Fruit fly (Drosophila melanogaster) whole organism: ENCODE results near the gene CG9072.

Source experiments
- CG8478 ChIP-seq: fragments of >200 bp; optimal IDR thresholded peaks from 2 replicates; lab custom pipeline; 2018; ENCODE audit warnings: inconsistent platforms
- Dll ChIP-seq: fragments of >200 bp; optimal IDR thresholded peaks from 2 replicates; lab custom pipeline; 2017
- EcR ChIP-seq, 2 experiments: fragments of >200 bp; optimal IDR thresholded peaks; 2 replicates each; lab custom pipeline; 2017; ENCODE audit warnings: missing biosample characterization in 2 of 2, missing genetic modification characterization in 2 of 2, missing genetic modification reagents in 2 of 2
- pan ChIP-seq: fragments of >200 bp; optimal IDR thresholded peaks from 2 replicates; lab custom pipeline; 2017
- psq ChIP-seq: fragments of >200 bp; optimal IDR thresholded peaks from 2 replicates; lab custom pipeline; 2017
- usp ChIP-seq: fragments of >200 bp; optimal IDR thresholded peaks from 2 replicates; lab custom pipeline; 2017; ENCODE audit warnings: missing biosample characterization, missing genetic modification characterization, mixed read lengths

dm6 chrX:15082681-15083080 lies 13.2 kb downstream of the CG9072 start, which contains the start of gene CG33178:
- TF ChIP-seq pan (no peak), Dll (lab: Kevin White, UChicago) (no peak), psq (lab: Kevin White, UChicago) (no peak), CG8478 (lab: Kevin White, UChicago) (no peak), EcR (GFP tag; optimal IDR thresholded peaks at IDR 0.05; lab: Kevin White, UChicago) (no peak), usp (GFP tag; lab: Kevin White, UChicago) (no peak)
